Fruit fly (Drosophila melanogaster): ENCODE measurements around the gene Ir7d.

Gene Ir7d

dm6 chrX:7854144-7854543 is 24.5 kb downstream of the Ir7d start, which contains the start of gene CG10920:
TSS of gene CG10920 (minus strand) at chrX:7854244.
- TF ChIP-seq mirr (GFP tag; optimal IDR thresholded peaks at IDR 0.05), result no peak
- TF ChIP-seq CG10565 (GFP tag; optimal IDR thresholded peaks at IDR 0.05), result no peak
- no peak for TF ChIP-seq Dbx (GFP tag; IDR thresholded peaks at IDR 0.05)
- TF ChIP-seq lola (GFP tag; optimal IDR thresholded peaks at IDR 0.05), result no peak
- no peak for TF ChIP-seq gce (GFP tag; IDR thresholded peaks at IDR 0.05)
- TF ChIP-seq CG31224 (GFP tag; IDR thresholded peaks at IDR 0.05), result no peak
- TF ChIP-seq D (optimal IDR thresholded peaks at IDR 0.05), result no peak
- TF ChIP-seq D (GFP tag; optimal IDR thresholded peaks at IDR 0.05), result no peak
- TF ChIP-seq YL-1 (GFP tag; optimal IDR thresholded peaks at IDR 0.05), result no peak
- no peak for TF ChIP-seq Rx (GFP tag; IDR thresholded peaks at IDR 0.05)
